Worm (Caenorhabditis elegans) whole organism, young adult: ENCODE results near the gene fbxa-194.

Source experiments
- K12H6.12 ChIP-seq: fragments of 200-800 bp; sonication (Bioruptor generic); optimal IDR thresholded peaks from 2 replicates; lab custom pipeline; 2018; ENCODE audit warnings: mild to moderate bottlenecking, missing genetic modification characterization, missing compliant biosample characterization
- cebp-2 ChIP-seq: fragments of 200-800 bp; sonication (Bioruptor generic); IDR thresholded peaks from 2 replicates; pipeline ENCODE4 v1.3.6; 2022; ENCODE audit warnings: missing genetic modification characterization, missing compliant biosample characterization
- ceh-27 ChIP-seq: fragments of 200-800 bp; sonication (Bioruptor generic); optimal IDR thresholded peaks from 2 replicates; lab custom pipeline; 2018; ENCODE audit warnings: mild to moderate bottlenecking, missing genetic modification characterization, moderate library complexity, missing compliant biosample characterization
- dpl-1 ChIP-seq: fragments of 150-350 bp; optimal IDR thresholded peaks from 2 replicates; lab custom pipeline; 2014; ENCODE audit warnings: missing biosample characterization, missing genetic modification reagents, missing genetic modification characterization
- egl-44 ChIP-seq: fragments of 200-800 bp; sonication (Bioruptor generic); IDR thresholded peaks from 2 replicates; pipeline ENCODE4 v1.3.6; 2022; ENCODE audit warnings: missing genetic modification reagents, missing genetic modification characterization, missing compliant biosample characterization
- repo-1 ChIP-seq: sonication (generic microtip); optimal IDR thresholded peaks from 2 replicates; lab custom pipeline; 2017; ENCODE audit warnings: mild to moderate bottlenecking, missing genetic modification characterization, missing compliant biosample characterization
- rpc-1 ChIP-seq, 2 experiments: fragments of 150-350 bp in 1 of 2; sonication (generic microtip) in 1 of 2; optimal IDR thresholded peaks; 2 replicates each; lab custom pipeline; 2014 to 2018; ENCODE audit warnings: missing biosample characterization in 1 of 2, missing genetic modification characterization in 1 of 2, missing genetic modification reagents in 1 of 2, missing genotype in 1 of 2

DNA sequence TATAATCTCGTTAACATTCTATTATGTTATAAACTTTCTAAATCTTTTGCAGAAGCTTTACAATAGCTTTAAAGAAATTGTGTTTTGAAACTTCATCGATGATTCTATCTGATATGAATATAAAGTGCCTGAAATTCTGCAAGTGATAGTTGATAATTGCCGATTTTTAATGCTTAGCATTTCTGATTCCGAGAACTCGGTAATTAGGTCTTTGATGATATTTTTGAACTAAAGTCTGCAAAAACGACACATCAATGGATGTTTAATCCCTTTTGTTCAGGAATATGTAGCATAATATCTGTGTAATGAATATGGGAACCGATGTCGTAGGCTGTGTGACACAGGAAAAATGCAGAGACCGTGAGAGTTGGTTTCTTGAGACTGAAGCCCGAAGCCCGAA, 24.3 kb upstream of the fbxa-194 start:
- TF ChIP-seq ceh-27 (no peak), dpl-1 (no peak), repo-1 (no peak), cebp-2 (GFP tag; lab: Robert Waterston, UW) (no peak), K12H6.12 (tag; lab: Kevin White, UChicago) (no peak), rpc-1 (optimal IDR thresholded peaks at IDR 0.05; lab: Kevin White, UChicago) (no peak), rpc-1 (tag; optimal IDR thresholded peaks at IDR 0.05; lab: Kevin White, UChicago) (no peak), egl-44 (GFP tag; lab: Robert Waterston, UW) (no peak)
